Fruit fly (Drosophila melanogaster) whole organism, embryonic: Measurements from ENCODE around the gene CG11891.

Experiments used
- Awh ChIP-seq: fragments of 200-800 bp; sonication (Bioruptor generic); IDR thresholded peaks from 2 replicates; pipeline ENCODE4, ENCODE4 v1.3.6; 2022; ENCODE audit warnings: missing biosample characterization, missing genetic modification characterization
- CG10267 ChIP-seq: fragments of 200-800 bp; sonication (Bioruptor generic); optimal IDR thresholded peaks from 2 replicates; lab custom pipeline; 2018; ENCODE audit warnings: missing biosample characterization, mild to moderate bottlenecking, missing genetic modification characterization, moderate library complexity
- CG11093 ChIP-seq: fragments of 200-800 bp; sonication (Bioruptor generic); IDR thresholded peaks from 3 replicates; pipeline ENCODE4 v1.3.6; 2022; ENCODE audit warnings: missing biosample characterization, missing genetic modification characterization
- CG11247 ChIP-seq: fragments of 200-800 bp; sonication (Bioruptor generic); IDR thresholded peaks from 2 replicates; pipeline ENCODE4 v1.3.6; 2022; ENCODE audit warnings: missing biosample characterization, missing genetic modification characterization
- CG12769 ChIP-seq: fragments of 200-800 bp; sonication (Bioruptor generic); optimal IDR thresholded peaks from 2 replicates; lab custom pipeline; 2019; ENCODE audit warnings: missing biosample characterization, mild to moderate bottlenecking, missing genetic modification characterization, moderate library complexity
- CG16863 ChIP-seq: fragments of 200-800 bp; sonication (Bioruptor generic); optimal IDR thresholded peaks from 3 replicates; lab custom pipeline; 2016; ENCODE audit warnings: missing biosample characterization, missing genetic modification characterization
- CG17361 ChIP-seq: fragments of 200-800 bp; sonication (Bioruptor generic); IDR thresholded peaks from 3 replicates; pipeline ENCODE4 v1.3.6; 2022; ENCODE audit warnings: missing biosample characterization, missing genetic modification characterization
- CG18476 ChIP-seq: fragments of 200-800 bp; sonication (Bioruptor generic); optimal IDR thresholded peaks from 2 replicates; lab custom pipeline; 2016; ENCODE audit warnings: missing biosample characterization, mild to moderate bottlenecking, missing genetic modification characterization
- CG2712 ChIP-seq: fragments of 200-800 bp; optimal IDR thresholded peaks from 3 replicates; lab custom pipeline; 2019; ENCODE audit warnings: missing biosample characterization, mild to moderate bottlenecking, missing genetic modification characterization, moderate library complexity
- CG32532 ChIP-seq: fragments of 200-800 bp; sonication (Bioruptor generic); IDR thresholded peaks from 2 replicates; pipeline ENCODE4 v1.3.6; 2022; ENCODE audit warnings: missing biosample characterization, missing genetic modification characterization
- CG4360 ChIP-seq: fragments of 200-800 bp; sonication (Bioruptor generic); IDR thresholded peaks from 2 replicates; pipeline ENCODE4 v1.3.6; 2022; ENCODE audit warnings: missing biosample characterization, missing genetic modification characterization
- CG4617 ChIP-seq: fragments of 200-800 bp; sonication (Bioruptor generic); optimal IDR thresholded peaks from 3 replicates; lab custom pipeline; 2016; ENCODE audit warnings: missing biosample characterization, missing genetic modification characterization, borderline replicate concordance
- CG4854 ChIP-seq: fragments of 200-800 bp; sonication (Bioruptor generic); optimal IDR thresholded peaks from 2 replicates; lab custom pipeline; 2016; ENCODE audit warnings: missing biosample characterization, missing genetic modification characterization, inconsistent platforms
- CG6254 ChIP-seq: fragments of 200-800 bp; sonication (Bioruptor generic); optimal IDR thresholded peaks from 3 replicates; lab custom pipeline; 2017; ENCODE audit warnings: mild to moderate bottlenecking, missing biosample characterization, missing genetic modification reagents, missing genetic modification characterization
- CG6654 ChIP-seq: fragments of 200-800 bp; sonication (Bioruptor generic); optimal IDR thresholded peaks from 2 replicates; lab custom pipeline; 2017; ENCODE audit warnings: missing biosample characterization, mild to moderate bottlenecking, missing genetic modification characterization
- CG9876 ChIP-seq: fragments of 200-800 bp; sonication (Bioruptor generic); optimal IDR thresholded peaks from 2 replicates; lab custom pipeline; 2016; ENCODE audit warnings: missing biosample characterization, missing genetic modification characterization
- CTCF ChIP-seq: fragments of 200-800 bp; sonication (Bioruptor generic); optimal IDR thresholded peaks from 2 replicates; lab custom pipeline; 2017; ENCODE audit warnings: missing biosample characterization, mild to moderate bottlenecking, missing genetic modification characterization, moderate library complexity
- Deaf1 ChIP-seq: fragments of 200-800 bp; optimal IDR thresholded peaks from 3 replicates; lab custom pipeline; 2019; ENCODE audit warnings: missing biosample characterization, mild to moderate bottlenecking, missing genetic modification characterization, moderate library complexity
- E2f2 ChIP-seq: fragments of 200-800 bp; sonication (Bioruptor generic); IDR thresholded peaks from 2 replicates; pipeline ENCODE4 v1.3.6; 2022; ENCODE audit warnings: missing biosample characterization, missing genetic modification characterization
- Fer3 ChIP-seq: fragments of 200-800 bp; sonication (Bioruptor generic); optimal IDR thresholded peaks from 2 replicates; lab custom pipeline; 2018; ENCODE audit warnings: missing biosample characterization, mild to moderate bottlenecking, missing genetic modification characterization, moderate library complexity
- HLH54F ChIP-seq: fragments of 200-800 bp; sonication (Bioruptor generic); optimal IDR thresholded peaks from 3 replicates; lab custom pipeline; 2016; ENCODE audit warnings: missing biosample characterization, missing genetic modification characterization
- Hmr ChIP-seq: fragments of 200-800 bp; sonication (Bioruptor generic); optimal IDR thresholded peaks from 3 replicates; lab custom pipeline; 2017; ENCODE audit warnings: mild to moderate bottlenecking, missing biosample characterization, missing genetic modification reagents, missing genetic modification characterization
- Kr ChIP-seq: fragments of 200-800 bp; sonication (Bioruptor generic); optimal IDR thresholded peaks from 2 replicates; lab custom pipeline; 2017; ENCODE audit warnings: missing biosample characterization, mild to moderate bottlenecking, missing genetic modification characterization
- Lpt ChIP-seq: fragments of >200 bp; optimal IDR thresholded peaks from 2 replicates; lab custom pipeline; 2018; ENCODE audit warnings: missing biosample characterization, missing genetic modification characterization
- Mrtf ChIP-seq: fragments of 200-800 bp; sonication (Bioruptor generic); IDR thresholded peaks from 3 replicates; pipeline ENCODE4 v1.3.6; 2022; ENCODE audit warnings: missing biosample characterization, missing genetic modification characterization
- Oli ChIP-seq: fragments of 200-800 bp; sonication (Bioruptor generic); optimal IDR thresholded peaks from 2 replicates; lab custom pipeline; 2018; ENCODE audit warnings: missing biosample characterization, mild to moderate bottlenecking, missing genetic modification characterization, moderate library complexity
- amos ChIP-seq: fragments of 200-800 bp; sonication (Bioruptor generic); IDR thresholded peaks from 2 replicates; pipeline ENCODE4 v1.3.6; 2022; ENCODE audit warnings: missing biosample characterization, missing genetic modification characterization; ENCODE audit not compliant: partially characterized antibody
- ash1 ChIP-seq: fragments of 200-800 bp; sonication (Bioruptor generic); optimal IDR thresholded peaks from 2 replicates; lab custom pipeline; 2018; ENCODE audit warnings: missing biosample characterization, mild to moderate bottlenecking, missing genetic modification characterization
- br ChIP-seq: fragments of >200 bp; optimal IDR thresholded peaks from 2 replicates; lab custom pipeline; 2017
- dysf ChIP-seq: fragments of 200-800 bp; sonication (Bioruptor generic); IDR thresholded peaks from 3 replicates; pipeline ENCODE4 v1.3.6; 2022; ENCODE audit warnings: missing biosample characterization, missing genetic modification characterization
- fd3F ChIP-seq: fragments of 200-800 bp; sonication (Bioruptor generic); optimal IDR thresholded peaks from 2 replicates; lab custom pipeline; 2018; ENCODE audit warnings: missing biosample characterization, mild to moderate bottlenecking, missing genetic modification characterization, moderate library complexity
- h ChIP-seq: fragments of >200 bp; optimal IDR thresholded peaks from 2 replicates; lab custom pipeline; 2017
- klu ChIP-seq: fragments of 200-800 bp; sonication (Bioruptor generic); IDR thresholded peaks from 2 replicates; pipeline ENCODE4 v1.3.6; 2022; ENCODE audit warnings: missing biosample characterization, missing genetic modification characterization
- lab ChIP-seq: fragments of 200-800 bp; sonication (Bioruptor generic); optimal IDR thresholded peaks from 3 replicates; lab custom pipeline; 2017; ENCODE audit warnings: missing biosample characterization, missing genetic modification characterization, mild to moderate bottlenecking, moderate library complexity, missing genetic modification reagents
- lbe ChIP-seq: fragments of 200-800 bp; sonication (Bioruptor generic); optimal IDR thresholded peaks from 2 replicates; lab custom pipeline; 2016; ENCODE audit warnings: missing biosample characterization, mild to moderate bottlenecking, missing genetic modification characterization
- lilli ChIP-seq: fragments of 200-800 bp; sonication (Bioruptor generic); optimal IDR thresholded peaks from 3 replicates; lab custom pipeline; 2016; ENCODE audit warnings: missing biosample characterization, missing genetic modification characterization
- mam ChIP-seq: fragments of 200-800 bp; sonication (Bioruptor generic); optimal IDR thresholded peaks from 3 replicates; lab custom pipeline; 2016; ENCODE audit warnings: missing biosample characterization, missing genetic modification characterization
- mirr ChIP-seq: fragments of 200-800 bp; sonication (Bioruptor generic); optimal IDR thresholded peaks from 3 replicates; lab custom pipeline; 2018; ENCODE audit warnings: missing biosample characterization, mild to moderate bottlenecking, missing genetic modification characterization
- nom ChIP-seq: fragments of 200-800 bp; sonication (Bioruptor generic); optimal IDR thresholded peaks from 2 replicates; lab custom pipeline; 2017; ENCODE audit warnings: missing biosample characterization, missing genetic modification characterization, mild to moderate bottlenecking, moderate library complexity, missing genetic modification reagents
- p53 ChIP-seq: fragments of 200-800 bp; sonication (Bioruptor generic); optimal IDR thresholded peaks from 2 replicates; lab custom pipeline; 2016; ENCODE audit warnings: missing biosample characterization, missing genetic modification characterization
- rib ChIP-seq: fragments of 200-800 bp; sonication (Bioruptor generic); IDR thresholded peaks from 2 replicates; pipeline ENCODE4 v1.3.6; 2022; ENCODE audit warnings: missing biosample characterization, missing genetic modification characterization
- row ChIP-seq: fragments of 200-800 bp; sonication (Bioruptor generic); IDR thresholded peaks from 3 replicates; pipeline ENCODE4 v1.3.6; 2022; ENCODE audit warnings: missing biosample characterization, missing genetic modification characterization
- slp2 ChIP-seq: fragments of 200-800 bp; sonication (Bioruptor generic); optimal IDR thresholded peaks from 2 replicates; lab custom pipeline; 2016; ENCODE audit warnings: missing biosample characterization, missing genetic modification characterization
- so ChIP-seq: fragments of 200-800 bp; sonication (Bioruptor generic); IDR thresholded peaks from 3 replicates; pipeline ENCODE4 v1.3.6; 2022; ENCODE audit warnings: missing biosample characterization, missing genetic modification characterization
- sr ChIP-seq: fragments of 200-800 bp; sonication (Bioruptor generic); IDR thresholded peaks from 3 replicates; pipeline ENCODE4 v1.3.6; 2022; ENCODE audit warnings: missing biosample characterization, missing genetic modification characterization

Gene CG11891

dm6 chr3R:25238771-25239700, 31.0 kb upstream of the CG11891 start (continued):
- no peak for TF ChIP-seq mirr
- no peak for TF ChIP-seq CG4617 (GFP tag; lab: Kevin White, UChicago)

- TF ChIP-seq mam (GFP tag; lab: Kevin White, UChicago) = no peak
- TF ChIP-seq Fer3 (tag; lab: Kevin White, UChicago) = no peak
- no peak for TF ChIP-seq CG4854 (GFP tag; lab: Kevin White, UChicago)
- no peak for TF ChIP-seq CG16863
- TF ChIP-seq CG12769 (tag; lab: Kevin White, UChicago) = no peak
- TF ChIP-seq h (lab: Kevin White, UChicago) = no peak
- no peak for TF ChIP-seq CG32532 (GFP tag; lab: Robert Waterston, UW)
- no peak for TF ChIP-seq CG4360 (GFP tag; lab: Robert Waterston, UW)
- TF ChIP-seq, all 482 proteins: peak for 0
Observed at dm6 chr3R:25239880-25240279, 30.1 kb upstream of the CG11891 start, which contains the start of gene to. TSS of gene to (plus strand) at chr3R:25240180.

dm6 chr3R:25241507-25242070, 28.4 kb upstream of the CG11891 start, which contains the start of gene CG11854:
TSS of gene CG11854 (plus strand) at chr3R:25242020.
- TF ChIP-seq row (no peak), Fer3 (tag; lab: Kevin White, UChicago) (no peak), rib (no peak), CG2712 (no peak), CG11093 (GFP tag; lab: Robert Waterston, UW) (no peak), slp2 (no peak), br (lab: Kevin White, UChicago) (no peak), CG9876 (GFP tag; lab: Kevin White, UChicago) (no peak), HLH54F (GFP tag; lab: Kevin White, UChicago) (no peak), CTCF (no peak), Oli (tag; lab: Kevin White, UChicago) (no peak), CG11247 (GFP tag; lab: Robert Waterston, UW) (no peak), ash1 (no peak), lbe (no peak), nom (GFP tag; lab: Kevin White, UChicago) (no peak), CG18476 (GFP tag; lab: Kevin White, UChicago) (no peak), Awh (GFP tag; lab: Robert Waterston, UW) (no peak), p53 (GFP tag; lab: Kevin White, UChicago) (no peak)

- TF ChIP-seq Kr (GFP tag; lab: Kevin White, UChicago) (no peak), amos (GFP tag; lab: Robert Waterston, UW) (peak; percentile 42), so (GFP tag; lab: Robert Waterston, UW) (no peak), lilli (GFP tag; lab: Kevin White, UChicago) (no peak), dysf (GFP tag; lab: Robert Waterston, UW) (no peak), E2f2 (peak; percentile 97), fd3F (GFP tag; lab: Kevin White, UChicago) (no peak), sr (GFP tag; lab: Robert Waterston, UW) (no peak), Hmr (GFP tag; lab: Kevin White, UChicago) (peak; percentile 59), lab (GFP tag; lab: Kevin White, UChicago) (no peak), CG6654 (GFP tag; lab: Kevin White, UChicago) (no peak), CG17361 (GFP tag; lab: Robert Waterston, UW) (0 out of 3 replicates have a peak, but pooled peaks have one; percentile 24), Lpt (no peak), Mrtf (GFP tag; lab: Robert Waterston, UW) (no peak), CG6254 (GFP tag; lab: Kevin White, UChicago) (no peak), CG10267 (tag; lab: Kevin White, UChicago) (peak; percentile 53), Deaf1 (no peak), klu (GFP tag; lab: Robert Waterston, UW) (no peak)
Observed at dm6 chr3R:25245052-25245813, 24.8 kb upstream of the CG11891 start, which contains the start of gene bam. TSS of gene bam (minus strand) at chr3R:25245109.
